Worm (Caenorhabditis elegans) whole organism, young adult: ENCODE measurements around the gene amt-4.

Source experiments
- F49E8.2 ChIP-seq: sonication (generic microtip); optimal IDR thresholded peaks from 3 replicates; lab custom pipeline; 2017; ENCODE audit warnings: missing genetic modification characterization, mild to moderate bottlenecking, missing compliant biosample characterization, antibody characterized with exemption, moderate library complexity; ENCODE audit not compliant: insufficient read depth
- F57A8.1 ChIP-seq: fragments of 200-800 bp; sonication (Bioruptor generic); optimal IDR thresholded peaks from 2 replicates; lab custom pipeline; 2018; ENCODE audit warnings: mild to moderate bottlenecking, missing genetic modification characterization, moderate library complexity, missing compliant biosample characterization
- ama-1 ChIP-seq, 3 experiments: fragments of 150-350 bp in 1 of 3; sonication (generic microtip) in 2 of 3; optimal IDR thresholded peaks; 2 replicates each; lab custom pipeline; 2014 to 2018; ENCODE audit warnings: missing biosample characterization in 2 of 3, missing genetic modification characterization in 2 of 3, missing genetic modification reagents in 2 of 3
- madf-8 ChIP-seq: fragments of 200-800 bp; sonication (Bioruptor generic); conservative IDR thresholded peaks from 2 replicates; pipeline ENCODE4 v1.3.6; 2022; ENCODE audit warnings: missing genetic modification reagents, missing genetic modification characterization, missing compliant biosample characterization
- sdz-38 ChIP-seq: sonication (generic microtip); optimal IDR thresholded peaks from 2 replicates; lab custom pipeline; 2016; ENCODE audit warnings: missing genotype, missing genetic modification characterization, missing compliant biosample characterization
- snpc-4 ChIP-seq, 5 experiments: fragments of 150-350 bp in 1 of 5; sonication (generic microtip) in 4 of 5; optimal IDR thresholded peaks; 2 replicates each; lab custom pipeline; 2014 to 2018; ENCODE audit warnings: missing genetic modification characterization in 5 of 5, missing biosample characterization in 3 of 5, antibody characterized with exemption in 2 of 5, mild to moderate bottlenecking in 2 of 5, missing compliant biosample characterization in 2 of 5, missing genotype in 2 of 5, moderate library complexity in 2 of 5, missing genetic modification reagents in 1 of 5
- unc-62 ChIP-seq: fragments of 150-350 bp; optimal IDR thresholded peaks from 2 replicates; lab custom pipeline; 2014; ENCODE audit warnings: missing biosample characterization, missing genetic modification reagents, missing genetic modification characterization

DNA sequence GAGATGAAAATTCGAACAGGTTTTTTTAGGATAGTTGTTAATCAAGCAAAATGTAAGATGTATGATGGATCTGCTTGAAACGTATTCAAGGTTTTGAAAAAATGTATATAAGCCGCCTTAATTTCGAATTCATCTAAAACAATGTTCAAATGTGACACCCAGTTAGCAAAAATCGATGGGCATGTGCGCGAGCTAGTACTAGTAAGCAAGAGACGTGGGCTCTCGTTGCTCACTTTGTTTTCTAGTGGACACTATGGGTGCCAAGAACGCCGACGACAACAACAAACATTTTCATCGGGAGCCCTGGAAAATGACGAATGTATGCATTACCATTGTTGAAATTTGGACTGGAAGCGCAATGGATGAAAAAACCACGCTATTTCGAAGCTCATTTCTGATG is 43.9 kb upstream of the amt-4 start:
- TF ChIP-seq F57A8.1 (GFP tag; lab: Kevin White, UChicago) = no peak
- TF ChIP-seq unc-62 (GFP tag; lab: Kevin White, UChicago) = no peak
- no peak for TF ChIP-seq ama-1 (optimal IDR thresholded peaks at IDR 0.05; lab: Kevin White, UChicago)
- no peak for TF ChIP-seq ama-1 (GFP tag; optimal IDR thresholded peaks at IDR 0.05; lab: Kevin White, UChicago)
- TF ChIP-seq snpc-4 (GFP tag; optimal IDR thresholded peaks at IDR 0.05; lab: Kevin White, UChicago) = no peak
- TF ChIP-seq snpc-4 (tag; optimal IDR thresholded peaks at IDR 0.05; lab: Kevin White, UChicago) = no peak
- no peak for TF ChIP-seq F49E8.2 (tag; lab: Kevin White, UChicago)
- TF ChIP-seq sdz-38 (tag; lab: Kevin White, UChicago) = no peak
- TF ChIP-seq madf-8 (GFP tag; lab: Robert Waterston, UW) = no peak
